Worm (Caenorhabditis elegans) whole organism, L3 larva: Measurements from ENCODE around the gene Y111B2A.21.

Source experiments
- ceh-16 ChIP-seq: sonication (generic microtip); optimal IDR thresholded peaks from 2 replicates; lab custom pipeline; 2017; ENCODE audit warnings: missing biosample characterization, missing genetic modification characterization
- elt-3 ChIP-seq, 3 experiments: fragments of 150-350 bp in 1 of 3; sonication (generic microtip) in 2 of 3; optimal IDR thresholded peaks; 2 replicates in 2 of 3; 4 replicates in 1 of 3; lab custom pipeline; 2014 to 2017; ENCODE audit warnings: missing biosample characterization in 3 of 3, missing genetic modification characterization in 3 of 3
- fkh-10 ChIP-seq: sonication (generic microtip); optimal IDR thresholded peaks from 2 replicates; lab custom pipeline; 2017; ENCODE audit warnings: missing biosample characterization, missing genetic modification reagents, missing genetic modification characterization
- lin-15B ChIP-seq: fragments of 150-350 bp; optimal IDR thresholded peaks from 2 replicates; lab custom pipeline; 2014; ENCODE audit warnings: missing biosample characterization, missing genetic modification characterization
- nhr-11 ChIP-seq: fragments of 150-350 bp; optimal IDR thresholded peaks from 2 replicates; lab custom pipeline; 2014; ENCODE audit warnings: missing biosample characterization, missing genetic modification characterization
- unc-62 ChIP-seq: fragments of 150-350 bp; sonication (generic microtip); optimal IDR thresholded peaks from 4 replicates; lab custom pipeline; 2014; ENCODE audit warnings: missing biosample characterization, missing genetic modification reagents, missing genetic modification characterization
- ztf-4 ChIP-seq: fragments of 150-350 bp; optimal IDR thresholded peaks from 2 replicates; lab custom pipeline; 2014; ENCODE audit warnings: missing biosample characterization, missing genetic modification characterization

DNA sequence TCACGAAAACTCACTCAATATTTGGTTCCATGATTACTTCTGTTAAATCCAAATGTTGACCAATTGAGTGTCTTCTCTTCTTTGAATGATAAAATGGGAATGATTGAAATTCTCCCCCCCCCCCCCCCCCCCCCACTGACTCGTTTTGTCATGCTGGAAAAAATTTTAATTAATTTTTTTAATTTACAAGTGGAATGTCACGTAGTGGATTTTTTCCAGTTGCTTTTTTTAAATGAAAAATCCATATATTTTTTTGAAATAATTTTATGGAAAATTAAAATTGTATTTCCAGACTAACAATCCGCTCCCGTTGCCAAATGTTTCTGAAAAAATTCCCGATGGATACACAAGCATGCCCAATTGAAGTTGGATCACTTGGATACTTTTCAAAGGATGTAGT lies 43.2 kb downstream of the Y111B2A.21 start, which contains the start of gene BE10.1:
- TF ChIP-seq lin-15B (tag; lab: Kevin White, UChicago) (no peak), elt-3 (tag; optimal IDR thresholded peaks at IDR 0.05; lab: Kevin White, UChicago) (no peak), fkh-10 (GFP tag; lab: Kevin White, UChicago) (no peak), nhr-11 (tag; lab: Kevin White, UChicago) (no peak), ceh-16 (tag; lab: Kevin White, UChicago) (no peak), unc-62 (no peak), ztf-4 (tag; lab: Kevin White, UChicago) (no peak)
